Worm (Caenorhabditis elegans) whole organism, mixed stage, embryonic: ENCODE measurements around the gene vha-1.
A peak's percentile ranks its signal among the peaks of the same experiment; 100 is the strongest.

Experiments
- M03D4.4 ChIP-seq: sonication (generic microtip); optimal IDR thresholded peaks from 2 replicates; lab custom pipeline; 2017; ENCODE audit warnings: mild to moderate bottlenecking, missing genetic modification characterization, missing compliant biosample characterization
- bed-3 ChIP-seq: fragments of 200-800 bp; sonication (Bioruptor generic); optimal IDR thresholded peaks from 3 replicates; lab custom pipeline; 2018; ENCODE audit warnings: mild to moderate bottlenecking, missing genetic modification characterization, moderate library complexity, missing compliant biosample characterization
- blmp-1 ChIP-seq: fragments of 150-350 bp; optimal IDR thresholded peaks from 2 replicates; lab custom pipeline; 2014; ENCODE audit warnings: missing biosample characterization, missing genetic modification characterization
- ceh-39 ChIP-seq: fragments of 150-350 bp; optimal IDR thresholded peaks from 2 replicates; lab custom pipeline; 2014; ENCODE audit warnings: missing biosample characterization, missing genetic modification characterization
- ceh-43 ChIP-seq: fragments of 200-800 bp; sonication (Bioruptor generic); optimal IDR thresholded peaks from 2 replicates; lab custom pipeline; 2018; ENCODE audit warnings: mild to moderate bottlenecking, missing genetic modification characterization, moderate library complexity, missing compliant biosample characterization
- ces-1 ChIP-seq: fragments of 150-350 bp; optimal IDR thresholded peaks from 2 replicates; lab custom pipeline; 2014; ENCODE audit warnings: missing biosample characterization, missing genetic modification reagents, missing genetic modification characterization
- cnd-1 ChIP-seq: fragments of 200-800 bp; sonication (Bioruptor generic); optimal IDR thresholded peaks from 2 replicates; lab custom pipeline; 2018; ENCODE audit warnings: mild to moderate bottlenecking, missing genetic modification characterization, missing compliant biosample characterization
- drap-1 ChIP-seq: fragments of 200-800 bp; sonication (Bioruptor generic); optimal IDR thresholded peaks from 3 replicates; lab custom pipeline; 2018; ENCODE audit warnings: mild to moderate bottlenecking, missing genetic modification characterization, missing compliant biosample characterization
- elt-1 ChIP-seq: sonication (generic microtip); optimal IDR thresholded peaks from 2 replicates; lab custom pipeline; 2017; ENCODE audit warnings: missing genetic modification characterization, mild to moderate bottlenecking, missing compliant biosample characterization, antibody characterized with exemption, moderate library complexity, borderline replicate concordance; ENCODE audit not compliant: insufficient read depth
- elt-3 ChIP-seq: fragments of 150-350 bp; optimal IDR thresholded peaks from 2 replicates; lab custom pipeline; 2014; ENCODE audit warnings: missing biosample characterization, missing genetic modification characterization
- flh-1 ChIP-seq: fragments of 200-800 bp; sonication (Bioruptor generic); optimal IDR thresholded peaks from 2 replicates; lab custom pipeline; 2018; ENCODE audit warnings: mild to moderate bottlenecking, missing genetic modification characterization, moderate library complexity, missing compliant biosample characterization
- ham-2 ChIP-seq: fragments of 200-800 bp; sonication (Bioruptor generic); optimal IDR thresholded peaks from 2 replicates; lab custom pipeline; 2018; ENCODE audit warnings: mild to moderate bottlenecking, missing genetic modification characterization, missing compliant biosample characterization
- hlh-1 ChIP-seq: fragments of 150-350 bp; optimal IDR thresholded peaks from 2 replicates; lab custom pipeline; 2014; ENCODE audit warnings: missing biosample characterization, missing genetic modification reagents, missing genetic modification characterization
- lin-13 ChIP-seq: fragments of 150-350 bp; optimal IDR thresholded peaks from 2 replicates; lab custom pipeline; 2014; ENCODE audit warnings: missing biosample characterization, missing genetic modification characterization
- lin-32 ChIP-seq: fragments of 200-800 bp; sonication (Bioruptor generic); optimal IDR thresholded peaks from 2 replicates; lab custom pipeline; 2018; ENCODE audit warnings: mild to moderate bottlenecking, missing genetic modification characterization, missing compliant biosample characterization
- lsy-2 ChIP-seq: fragments of 150-350 bp; optimal IDR thresholded peaks from 2 replicates; lab custom pipeline; 2014; ENCODE audit warnings: missing biosample characterization, missing genetic modification characterization
- mab-5 ChIP-seq: fragments of 150-350 bp; optimal IDR thresholded peaks from 2 replicates; lab custom pipeline; 2014; ENCODE audit warnings: missing biosample characterization, missing genetic modification characterization
- mep-1 ChIP-seq: fragments of 150-350 bp; optimal IDR thresholded peaks from 2 replicates; lab custom pipeline; 2017; ENCODE audit warnings: missing biosample characterization, missing genetic modification reagents, missing genetic modification characterization, inconsistent platforms
- mls-2 ChIP-seq: sonication (generic microtip); optimal IDR thresholded peaks from 2 replicates; lab custom pipeline; 2016; ENCODE audit warnings: mild to moderate bottlenecking, missing genetic modification characterization, moderate library complexity, missing compliant biosample characterization
- nhr-12 ChIP-seq: fragments of 150-350 bp; optimal IDR thresholded peaks from 2 replicates; lab custom pipeline; 2014; ENCODE audit warnings: missing biosample characterization, missing genetic modification characterization
- nhr-2 ChIP-seq: fragments of 150-350 bp; optimal IDR thresholded peaks from 2 replicates; lab custom pipeline; 2014; ENCODE audit warnings: missing biosample characterization, missing genetic modification characterization
- nhr-237 ChIP-seq: fragments of 150-350 bp; optimal IDR thresholded peaks from 2 replicates; lab custom pipeline; 2014; ENCODE audit warnings: missing biosample characterization, missing genetic modification characterization
- nhr-76 ChIP-seq: sonication (generic microtip); optimal IDR thresholded peaks from 2 replicates; lab custom pipeline; 2017; ENCODE audit warnings: missing biosample characterization, missing genetic modification characterization
- pha-4 ChIP-seq: fragments of 150-350 bp; optimal IDR thresholded peaks from 2 replicates; lab custom pipeline; 2018; ENCODE audit warnings: missing biosample characterization, missing genetic modification reagents, missing genetic modification characterization
- sem-2 ChIP-seq: fragments of 200-800 bp; sonication (Bioruptor generic); optimal IDR thresholded peaks from 2 replicates; lab custom pipeline; 2018; ENCODE audit warnings: mild to moderate bottlenecking, missing genetic modification characterization, missing compliant biosample characterization
- snpc-4 ChIP-seq: fragments of 150-350 bp; optimal IDR thresholded peaks from 2 replicates; lab custom pipeline; 2014; ENCODE audit warnings: missing biosample characterization, missing genetic modification characterization
- sptf-1 ChIP-seq: sonication (generic microtip); optimal IDR thresholded peaks from 2 replicates; lab custom pipeline; 2017; ENCODE audit warnings: mild to moderate bottlenecking, missing genetic modification characterization, moderate library complexity, missing compliant biosample characterization
- unc-120 ChIP-seq: sonication (generic microtip); optimal IDR thresholded peaks from 2 replicates; lab custom pipeline; 2017; ENCODE audit warnings: missing genetic modification characterization, missing compliant biosample characterization; ENCODE audit not compliant: poor library complexity, severe bottlenecking
- unc-62 ChIP-seq: fragments of 150-350 bp; optimal IDR thresholded peaks from 2 replicates; lab custom pipeline; 2014; ENCODE audit warnings: missing biosample characterization, missing genetic modification reagents, missing genetic modification characterization
- zip-8 ChIP-seq: fragments of 150-350 bp; optimal IDR thresholded peaks from 2 replicates; lab custom pipeline; 2014; ENCODE audit warnings: missing biosample characterization, missing genetic modification characterization
- ztf-11 ChIP-seq: fragments of 150-350 bp; optimal IDR thresholded peaks from 2 replicates; lab custom pipeline; 2014; ENCODE audit warnings: missing biosample characterization, missing genetic modification characterization

The vha-1 gene

ce11 chrIII:9780665-9781304 is at the start of gene vha-1:
Gene vha-1 (plus strand): TSS chrIII:9781254.
- TF ChIP-seq lin-32 (GFP tag; lab: Kevin White, UChicago) (no peak), ces-1 (GFP tag; lab: Kevin White, UChicago) (peak; percentile 45), sem-2 (no peak), blmp-1 (no peak), nhr-237 (peak; percentile 81), drap-1 (peak; percentile 17), M03D4.4 (tag; lab: Kevin White, UChicago) (peak; percentile 34), mls-2 (tag; lab: Kevin White, UChicago) (no peak), sptf-1 (tag; lab: Kevin White, UChicago) (no peak), nhr-76 (tag; lab: Kevin White, UChicago) (no peak), pha-4 (tag; lab: Kevin White, UChicago) (peak; percentile 89), ceh-39 (tag; lab: Kevin White, UChicago) (peak; percentile 86), ham-2 (no peak), mab-5 (tag; lab: Kevin White, UChicago) (no peak), bed-3 (GFP tag; lab: Kevin White, UChicago) (no peak), lin-13 (peak; percentile 85), ceh-43 (no peak), snpc-4 (no peak), hlh-1 (tag; lab: Kevin White, UChicago) (peak; percentile 32), flh-1 (GFP tag; lab: Kevin White, UChicago) (no peak), unc-62 (GFP tag; lab: Kevin White, UChicago) (peak; percentile 60), cnd-1 (no peak), mep-1 (tag; lab: Kevin White, UChicago) (peak; percentile 94), lsy-2 (tag; lab: Kevin White, UChicago) (peak; percentile 91), nhr-12 (tag; lab: Kevin White, UChicago) (no peak), nhr-2 (tag; lab: Kevin White, UChicago) (no peak), ztf-11 (tag; lab: Kevin White, UChicago) (no peak), unc-120 (tag; lab: Kevin White, UChicago) (peak; percentile 82), elt-1 (no peak)

DNA sequence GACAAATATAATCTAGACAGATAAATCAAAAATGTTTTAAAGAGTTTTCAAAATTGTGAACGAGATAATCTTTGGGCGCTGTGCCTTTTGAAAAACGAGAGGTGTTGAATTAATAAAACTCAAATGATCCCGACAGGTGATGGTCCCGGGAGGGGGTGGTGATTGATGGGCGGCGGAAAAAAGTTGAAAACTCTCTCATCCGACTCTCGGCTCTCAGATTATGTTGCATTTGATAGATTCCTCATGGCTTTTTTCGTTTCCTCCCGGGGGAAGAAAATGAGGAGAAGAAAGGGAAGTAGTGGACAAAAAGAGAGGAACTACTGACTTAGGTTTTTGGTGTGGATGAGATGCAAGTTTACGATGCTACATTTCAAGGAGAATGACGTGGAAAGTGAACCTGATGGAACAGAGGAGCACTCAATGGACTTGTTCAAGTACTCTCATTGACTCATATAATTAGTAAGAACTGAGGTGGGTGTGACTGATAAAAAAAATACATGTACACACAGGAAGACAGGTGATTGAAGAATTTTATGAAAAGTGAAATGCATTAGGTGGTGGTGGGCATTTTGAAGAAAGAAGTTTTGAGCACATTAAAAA is 49.6 kb upstream of the vha-1 start:
- TF ChIP-seq unc-62 (GFP tag; lab: Kevin White, UChicago), result peak; percentile 69
- no peak for TF ChIP-seq pha-4 (tag; lab: Kevin White, UChicago)
- no peak for TF ChIP-seq nhr-2 (tag; lab: Kevin White, UChicago)
- TF ChIP-seq hlh-1 (tag; lab: Kevin White, UChicago), result peak; percentile 2
- TF ChIP-seq, all 35 proteins: peak for 2

ce11 chrIII:9733333-9733732 is 47.7 kb upstream of the vha-1 start:
- TF ChIP-seq bed-3 (GFP tag; lab: Kevin White, UChicago) (no peak), M03D4.4 (tag; lab: Kevin White, UChicago) (no peak), elt-3 (no peak), zip-8 (tag; lab: Kevin White, UChicago) (no peak), nhr-2 (tag; lab: Kevin White, UChicago) (no peak), blmp-1 (no peak), lin-32 (GFP tag; lab: Kevin White, UChicago) (no peak), ceh-39 (tag; lab: Kevin White, UChicago) (no peak), unc-120 (tag; lab: Kevin White, UChicago) (no peak), lin-13 (no peak)

- TF ChIP-seq ham-2, result no peak
- peak; percentile 15 for TF ChIP-seq unc-62 (GFP tag; lab: Kevin White, UChicago)
- TF ChIP-seq lin-13, result no peak
- no peak for TF ChIP-seq zip-8 (tag; lab: Kevin White, UChicago)
These were observed 47.0 kb upstream of the vha-1 start for ce11 chrIII:9734030-9734429.

DNA sequence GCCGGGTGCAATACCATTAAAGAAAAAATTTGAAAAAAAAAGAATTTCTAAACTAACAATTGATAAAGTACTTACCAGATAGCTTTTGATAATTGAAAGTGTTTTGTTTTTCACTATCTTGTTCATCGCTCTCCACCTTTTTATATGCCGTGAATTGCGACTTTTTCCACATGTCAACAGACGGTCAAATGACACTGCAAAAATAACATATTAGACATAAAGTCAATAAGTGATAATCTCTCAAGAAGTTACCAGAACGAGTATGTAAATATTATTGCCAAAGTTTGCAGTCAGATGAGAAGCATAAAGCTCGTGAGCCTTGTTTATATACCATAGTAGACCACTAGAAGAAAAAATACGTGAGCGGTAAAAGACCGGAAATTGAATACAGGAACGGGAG is 45.2 kb upstream of the vha-1 start, which contains the start of gene dao-6:
Gene dao-6, minus strand, starts transcription at position 345 of the 400 bp plus-strand sequence.
- TF ChIP-seq mls-2 (tag; lab: Kevin White, UChicago) (no peak), ztf-11 (tag; lab: Kevin White, UChicago) (no peak), cnd-1 (no peak), elt-3 (no peak), ham-2 (no peak), drap-1 (no peak), hlh-1 (tag; lab: Kevin White, UChicago) (no peak), nhr-2 (tag; lab: Kevin White, UChicago) (no peak), zip-8 (tag; lab: Kevin White, UChicago) (no peak)
